Worm (Caenorhabditis elegans) whole organism, young adult: ENCODE measurements around the gene R04D3.3.

Experiments
- ama-1 ChIP-seq, 3 experiments: fragments of 150-350 bp in 1 of 3; sonication (generic microtip) in 2 of 3; optimal IDR thresholded peaks; 2 replicates each; lab custom pipeline; 2014 to 2018; ENCODE audit warnings: missing biosample characterization in 2 of 3, missing genetic modification characterization in 2 of 3, missing genetic modification reagents in 2 of 3
- ztf-6 ChIP-seq: fragments of 200-800 bp; sonication (Bioruptor generic); IDR thresholded peaks from 2 replicates; pipeline ENCODE4 v1.3.6; 2022; ENCODE audit warnings: missing genetic modification reagents, missing genetic modification characterization, missing compliant biosample characterization

DNA sequence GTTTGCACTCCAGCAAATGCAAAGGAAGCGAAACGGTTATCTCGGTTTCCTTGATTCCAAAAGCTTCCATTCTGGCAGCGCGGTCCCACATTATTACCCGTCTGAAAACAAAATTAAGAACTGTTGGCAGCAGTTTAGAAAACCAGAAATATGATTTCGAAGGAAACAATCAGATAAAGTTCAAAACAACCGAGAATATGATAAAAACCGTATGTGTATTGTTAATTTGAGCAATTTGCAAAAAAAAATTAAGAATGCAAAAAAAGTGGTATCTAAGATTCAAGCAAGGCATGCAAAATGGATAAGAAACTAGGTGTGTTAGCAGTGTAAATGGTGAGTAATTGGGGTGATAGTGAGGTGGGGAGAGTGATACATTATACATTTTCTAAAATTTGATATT, 1.7 kb downstream of the R04D3.3 start, which contains the start of gene R04D3.4:
- TF ChIP-seq ama-1 (optimal IDR thresholded peaks at IDR 0.05; lab: Kevin White, UChicago), result no peak
- no peak for TF ChIP-seq ama-1 (GFP tag; optimal IDR thresholded peaks at IDR 0.05; lab: Kevin White, UChicago)
- no peak for TF ChIP-seq ztf-6 (GFP tag; lab: Robert Waterston, UW)
